Worm (Caenorhabditis elegans): ENCODE data around the gene F44F4.3.

Gene F44F4.3

DNA sequence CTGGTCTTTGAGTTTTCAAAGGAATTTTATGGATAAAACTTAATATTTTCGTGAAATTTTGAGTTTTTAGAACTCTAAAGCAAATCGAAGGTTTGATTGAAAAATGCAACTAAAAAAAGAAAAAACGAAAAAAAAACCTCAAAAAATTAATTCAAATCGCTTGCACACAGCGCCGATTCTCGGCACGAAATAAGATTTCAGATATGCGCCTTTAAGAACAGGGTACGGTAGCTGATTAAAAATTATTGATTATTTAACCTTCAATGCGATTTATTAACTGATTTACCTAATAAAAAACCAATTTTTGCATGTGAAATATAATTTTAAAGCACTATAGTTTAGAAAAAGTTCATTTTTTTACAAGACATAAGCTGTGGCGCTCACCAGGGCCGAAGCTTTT, 32.8 kb downstream of the F44F4.3 start:
- TF ChIP-seq nhr-25 (tag; optimal IDR thresholded peaks at IDR 0.05; ENCODE audit: borderline replicate concordance, insufficient read depth) (no peak), mes-2 (tag; optimal IDR thresholded peaks at IDR 0.05; ENCODE audit: poor library complexity, severe bottlenecking) (no peak), lsy-2 (tag; optimal IDR thresholded peaks at IDR 0.05) (peak in 1 of 2 experiments; percentile 5), nhr-77 (tag; optimal IDR thresholded peaks at IDR 0.05) (no peak), nhr-41 (GFP tag; IDR thresholded peaks at IDR 0.05) (no peak), unc-39 (tag; optimal IDR thresholded peaks at IDR 0.05) (no peak), mdl-1 (tag; optimal IDR thresholded peaks at IDR 0.05) (no peak), ceh-28 (tag; optimal IDR thresholded peaks at IDR 0.05) (no peak)

DNA sequence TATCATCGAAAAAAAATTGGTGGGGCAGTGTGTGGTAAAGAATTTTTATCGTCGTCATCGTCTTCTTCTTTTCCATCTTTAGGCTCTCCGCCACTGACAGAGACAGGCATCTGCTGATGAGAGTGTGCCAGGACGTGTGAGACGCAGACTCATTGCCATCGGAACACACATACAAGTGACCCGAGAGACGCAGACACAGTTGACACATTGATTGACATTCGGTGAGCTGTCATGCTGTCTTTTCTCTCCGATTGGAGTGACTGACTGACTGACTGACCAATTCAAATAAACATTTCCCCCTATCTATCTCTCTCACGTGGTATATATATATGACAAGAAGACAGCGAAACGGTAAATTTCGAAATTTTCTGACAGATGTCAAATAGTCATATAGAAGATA, 34.6 kb downstream of the F44F4.3 start:
- TF ChIP-seq dmd-9 (GFP tag; IDR thresholded peaks at IDR 0.05) = no peak
- 0 out of 2 replicates have a peak, but pooled peaks have one; percentile 29 for TF ChIP-seq ctbp-1 (GFP tag; IDR thresholded peaks at IDR 0.05)
- TF ChIP-seq nhr-48 (tag; optimal IDR thresholded peaks at IDR 0.05) = peak; percentile 90
- TF ChIP-seq F26F4.8 (GFP tag; conservative IDR thresholded peaks at IDR 0.05) = no peak
- peak; percentile 69 for TF ChIP-seq nhr-6 (tag; optimal IDR thresholded peaks at IDR 0.05)
- TF ChIP-seq Y5F2A.4 (GFP tag; optimal IDR thresholded peaks at IDR 0.05) = no peak
- peak; percentile 65 for TF ChIP-seq pha-4 (GFP tag; IDR thresholded peaks at IDR 0.05)
- TF ChIP-seq pha-4 (tag; optimal IDR thresholded peaks at IDR 0.05) = peak; percentile 29
- peak; percentile 48 for TF ChIP-seq dpl-1 (GFP tag; optimal IDR thresholded peaks at IDR 0.05)
- peak; percentile 89 for TF ChIP-seq nhr-102 (tag; optimal IDR thresholded peaks at IDR 0.05)
- peak; percentile 55 for TF ChIP-seq lin-38 (GFP tag; IDR thresholded peaks at IDR 0.05)
- no peak for TF ChIP-seq tag-97 (GFP tag; IDR thresholded peaks at IDR 0.05)
- TF ChIP-seq lin-13 (GFP tag; optimal IDR thresholded peaks at IDR 0.05) = peak; percentile 47
- peak; percentile 42; the same call in 1 of the 2 replicates for TF ChIP-seq madf-9 (GFP tag; conservative IDR thresholded peaks at IDR 0.05)
- peak; percentile 62 for TF ChIP-seq set-16 (GFP tag; IDR thresholded peaks at IDR 0.05)
- TF ChIP-seq nhr-28 (tag; optimal IDR thresholded peaks at IDR 0.05) = peak; percentile 66
- 0 out of 2 replicates have a peak, but pooled peaks have one; percentile 53 for TF ChIP-seq nhr-42 (GFP tag; IDR thresholded peaks at IDR 0.05)
- peak; percentile 73 for TF ChIP-seq nhr-25 (tag; optimal IDR thresholded peaks at IDR 0.05; ENCODE audit: borderline replicate concordance, insufficient read depth)
- peak; percentile 81; the same call in 1 of the 2 replicates for TF ChIP-seq nhr-41 (GFP tag; IDR thresholded peaks at IDR 0.05)
- peak; percentile 86 for TF ChIP-seq dve-1 (tag; optimal IDR thresholded peaks at IDR 0.05; ENCODE audit: insufficient read depth)
- TF ChIP-seq dmd-6 (GFP tag; IDR thresholded peaks at IDR 0.05) = peak; percentile 97
- no peak for TF ChIP-seq F10B5.3 (tag; optimal IDR thresholded peaks at IDR 0.05)
- TF ChIP-seq zfp-3 (GFP tag; conservative IDR thresholded peaks at IDR 0.05) = peak; percentile 62; the same call in 1 of the 2 replicates
- no peak for TF ChIP-seq ZK546.5 (tag; optimal IDR thresholded peaks at IDR 0.05)
- TF ChIP-seq spr-1 (tag; optimal IDR thresholded peaks at IDR 0.05) = peak; percentile 17
- no peak for TF ChIP-seq lin-29 (GFP tag; IDR thresholded peaks at IDR 0.05)
- no peak for TF ChIP-seq duxl-1 (tag; optimal IDR thresholded peaks at IDR 0.05; ENCODE audit: poor library complexity)
- no peak for TF ChIP-seq nhr-77 (tag; optimal IDR thresholded peaks at IDR 0.05)
- peak; percentile 98 for TF ChIP-seq tra-1 (GFP tag; IDR thresholded peaks at IDR 0.05)
- TF ChIP-seq saeg-2 (GFP tag; IDR thresholded peaks at IDR 0.05) = peak; percentile 59; the same call in 1 of the 2 replicates
- TF ChIP-seq ceh-28 (tag; optimal IDR thresholded peaks at IDR 0.05) = no peak
- peak; percentile 22 for TF ChIP-seq pqm-1 (tag; optimal IDR thresholded peaks at IDR 0.05)
- peak; percentile 55 for TF ChIP-seq rbr-2 (tag; optimal IDR thresholded peaks at IDR 0.05)
- no peak for TF ChIP-seq dmd-8 (GFP tag; IDR thresholded peaks at IDR 0.05)
- no peak for TF ChIP-seq nhr-237 (tag; optimal IDR thresholded peaks at IDR 0.05)
- peak in 1 of 2 experiments; percentile 81 for TF ChIP-seq lsy-2 (tag; optimal IDR thresholded peaks at IDR 0.05)
- no peak for TF ChIP-seq ces-1 (GFP tag; optimal IDR thresholded peaks at IDR 0.05)
- no peak for TF ChIP-seq aly-2 (tag; optimal IDR thresholded peaks at IDR 0.05)
- peak in 1 of 2 experiments; percentile 32 for TF ChIP-seq hif-1 (tag; optimal IDR thresholded peaks at IDR 0.05)
- TF ChIP-seq D1046.2 (GFP tag; IDR thresholded peaks at IDR 0.05) = 0 out of 2 replicates have a peak, but pooled peaks have one; percentile 43
- TF ChIP-seq zip-2 (tag; optimal IDR thresholded peaks at IDR 0.05) = no peak
- peak; percentile 61 for TF ChIP-seq lin-1 (GFP tag; IDR thresholded peaks at IDR 0.05)
- TF ChIP-seq hlh-11 (tag; optimal IDR thresholded peaks at IDR 0.05) = peak; percentile 97
- TF ChIP-seq lin-15B (tag; optimal IDR thresholded peaks at IDR 0.05) = no peak
- TF ChIP-seq mxl-3 (GFP tag; optimal IDR thresholded peaks at IDR 0.05) = peak; percentile 91
